Fruit fly (Drosophila melanogaster): ENCODE measurements around the gene bab2.

Gene bab2

dm6 chr3L:1178115-1178583, 1.1 kb upstream of the bab2 start (continued):
- TF ChIP-seq Eip75B (GFP tag; optimal IDR thresholded peaks at IDR 0.05): peak; percentile 42
- TF ChIP-seq Blimp-1 (GFP tag; optimal IDR thresholded peaks at IDR 0.05): no peak
- no peak for TF ChIP-seq fd85E (GFP tag; optimal IDR thresholded peaks at IDR 0.05)
- TF ChIP-seq Met (GFP tag; optimal IDR thresholded peaks at IDR 0.05): no peak
- no peak for TF ChIP-seq Sox102F (GFP tag; optimal IDR thresholded peaks at IDR 0.05)
- TF ChIP-seq CG10669 (GFP tag; optimal IDR thresholded peaks at IDR 0.05): peak; percentile 61
- TF ChIP-seq CG8119 (GFP tag; IDR thresholded peaks at IDR 0.05): peak; percentile 78
- TF ChIP-seq Ets21C (GFP tag; optimal IDR thresholded peaks at IDR 0.05): no peak
- TF ChIP-seq CG3919 (GFP tag; optimal IDR thresholded peaks at IDR 0.05): peak; percentile 57
- peak; percentile 10 for TF ChIP-seq esn (GFP tag; optimal IDR thresholded peaks at IDR 0.05)
- TF ChIP-seq Lpt (GFP tag; optimal IDR thresholded peaks at IDR 0.05): peak; percentile 79
- peak; percentile 11 for TF ChIP-seq pdm3 (GFP tag; optimal IDR thresholded peaks at IDR 0.05)
- no peak for TF ChIP-seq CG10631 (GFP tag; optimal IDR thresholded peaks at IDR 0.05)

- TF ChIP-seq CG10631 (GFP tag; optimal IDR thresholded peaks at IDR 0.05) (no peak), svp (GFP tag) (peak; percentile 53), CG6792 (GFP tag; optimal IDR thresholded peaks at IDR 0.05) (no peak), CG6854 (GFP tag; optimal IDR thresholded peaks at IDR 0.05) (no peak), CG6808 (GFP tag; optimal IDR thresholded peaks at IDR 0.05) (no peak), CG8319 (GFP tag; optimal IDR thresholded peaks at IDR 0.05) (no peak), fkh (GFP tag; optimal IDR thresholded peaks at IDR 0.05) (no peak), CG4318 (GFP tag; optimal IDR thresholded peaks at IDR 0.05) (no peak), Blimp-1 (GFP tag; optimal IDR thresholded peaks at IDR 0.05) (no peak), lz (GFP tag; optimal IDR thresholded peaks at IDR 0.05) (no peak), CG6163 (GFP tag; IDR thresholded peaks at IDR 0.05) (0 out of 3 replicates have a peak, but pooled peaks have one; percentile 27), achi (GFP tag; optimal IDR thresholded peaks at IDR 0.05) (no peak)
Measured at dm6 chr3L:1176515-1176914, 561 bp downstream of the bab2 start.

- no peak for TF ChIP-seq Gug (GFP tag; IDR thresholded peaks at IDR 0.05)
- no peak for TF ChIP-seq Hr4 (GFP tag; optimal IDR thresholded peaks at IDR 0.05)
- no peak for TF ChIP-seq Ets21C (GFP tag; optimal IDR thresholded peaks at IDR 0.05)
- no peak for TF ChIP-seq achi (GFP tag; optimal IDR thresholded peaks at IDR 0.05)
- no peak for TF ChIP-seq Lpt (GFP tag; optimal IDR thresholded peaks at IDR 0.05)
- TF ChIP-seq ss (GFP tag; optimal IDR thresholded peaks at IDR 0.05): no peak
- TF ChIP-seq Smox (GFP tag; optimal IDR thresholded peaks at IDR 0.05): no peak
- TF ChIP-seq CG6792 (GFP tag; optimal IDR thresholded peaks at IDR 0.05): no peak
- no peak for TF ChIP-seq CG6808 (GFP tag; optimal IDR thresholded peaks at IDR 0.05)
- no peak for TF ChIP-seq fd85E (GFP tag; optimal IDR thresholded peaks at IDR 0.05)
Measured at dm6 chr3L:1172858-1173257, 4.2 kb downstream of the bab2 start.

- TF ChIP-seq CG8632 (GFP tag; optimal IDR thresholded peaks at IDR 0.05) (no peak), Sox15 (GFP tag; optimal IDR thresholded peaks at IDR 0.05) (no peak)
Measured at dm6 chr3L:1170611-1171010, 6.5 kb downstream of the bab2 start.

dm6 chr3L:1169617-1170016, 7.5 kb downstream of the bab2 start:
- TF ChIP-seq vri (GFP tag; optimal IDR thresholded peaks at IDR 0.05): peak; percentile 31
- no peak for TF ChIP-seq Eip75B (GFP tag; optimal IDR thresholded peaks at IDR 0.05)
- TF ChIP-seq Eip78C (GFP tag): no peak
- no peak for TF ChIP-seq CG6808 (GFP tag; optimal IDR thresholded peaks at IDR 0.05)
- no peak for TF ChIP-seq CG8632 (GFP tag; optimal IDR thresholded peaks at IDR 0.05)
- peak; percentile 61 for TF ChIP-seq svp (GFP tag)
- TF ChIP-seq fkh (GFP tag; optimal IDR thresholded peaks at IDR 0.05): peak; percentile 11
- TF ChIP-seq acj6 (GFP tag; optimal IDR thresholded peaks at IDR 0.05): no peak

- TF ChIP-seq Eip78C (GFP tag) (peak; percentile 48), CG3919 (GFP tag; optimal IDR thresholded peaks at IDR 0.05) (no peak), dsx (GFP tag; optimal IDR thresholded peaks at IDR 0.05; ENCODE audit: poor library complexity, severe bottlenecking) (peak; percentile 64), CG8632 (GFP tag; optimal IDR thresholded peaks at IDR 0.05) (no peak), svp (GFP tag) (peak; percentile 15), fkh (GFP tag; optimal IDR thresholded peaks at IDR 0.05) (peak; percentile 52)
Measured at dm6 chr3L:1168445-1168844, 8.6 kb downstream of the bab2 start.
